Worm (Caenorhabditis elegans): ENCODE results near the gene Y43F8B.9.

Y43F8B.9 gene

DNA sequence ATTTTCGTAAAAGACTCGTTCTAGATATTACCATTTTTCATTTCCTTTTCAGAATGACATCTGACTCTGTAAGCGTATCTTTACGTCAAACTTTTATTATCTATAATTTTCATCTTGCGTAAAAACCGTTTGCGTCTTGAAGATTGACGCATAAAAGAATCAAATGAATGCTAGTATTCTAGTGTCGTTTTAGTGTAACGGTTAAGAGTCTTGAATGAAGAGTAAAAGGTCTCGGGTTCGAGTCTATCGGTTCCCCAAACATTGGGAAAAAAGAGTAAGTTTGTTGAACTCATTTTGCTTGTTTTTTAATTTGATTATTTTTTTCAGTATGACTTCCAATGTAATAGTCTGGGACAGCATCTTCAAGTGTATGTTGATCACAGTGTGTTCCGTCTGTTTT, 6.6 kb downstream of the Y43F8B.9 start, which contains the start of gene Y43F8B.17:
Y43F8B.17 (plus strand) TSS at position 215 of the 400 bp plus-strand sequence.
- TF ChIP-seq che-1 (tag; optimal IDR thresholded peaks at IDR 0.05) (no peak), Y22D7AL.16 (tag; optimal IDR thresholded peaks at IDR 0.05) (no peak), mec-3 (tag; optimal IDR thresholded peaks at IDR 0.05; ENCODE audit: borderline replicate concordance) (no peak), T23F11.4 (GFP tag; optimal IDR thresholded peaks at IDR 0.05) (no peak), nhr-232 (tag; optimal IDR thresholded peaks at IDR 0.05) (no peak), hlh-8 (tag; optimal IDR thresholded peaks at IDR 0.05) (no peak), pqm-1 (tag; optimal IDR thresholded peaks at IDR 0.05) (no peak), tbx-7 (tag; optimal IDR thresholded peaks at IDR 0.05) (no peak), syd-9 (tag; optimal IDR thresholded peaks at IDR 0.05) (no peak), ceh-45 (GFP tag; IDR thresholded peaks at IDR 0.05) (no peak), pha-2 (tag; optimal IDR thresholded peaks at IDR 0.05) (no peak), pat-9 (tag; optimal IDR thresholded peaks at IDR 0.05) (no peak), unc-42 (tag; optimal IDR thresholded peaks at IDR 0.05) (no peak), ceh-24 (tag; optimal IDR thresholded peaks at IDR 0.05) (no peak)

DNA sequence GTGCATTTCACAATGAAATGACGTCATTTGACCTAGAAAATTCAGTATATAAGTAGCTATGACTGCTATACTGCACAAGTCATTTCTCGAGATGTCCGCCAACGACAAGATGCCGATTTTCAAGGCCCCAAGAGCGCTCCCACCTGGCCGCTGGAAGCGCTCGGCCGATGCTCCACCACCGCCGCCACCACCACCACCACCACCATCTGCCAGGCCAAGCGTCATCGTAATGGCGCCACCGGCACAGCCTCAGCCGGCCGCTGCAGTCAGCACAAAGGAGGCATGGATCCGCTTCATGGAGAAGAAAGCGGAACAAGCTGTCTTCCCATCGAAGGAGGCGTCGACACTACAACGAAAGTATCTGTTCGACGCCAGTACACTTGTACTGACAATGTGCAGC, 7.3 kb downstream of the Y43F8B.9 start, which contains the start of gene Y43F8B.28:
Y43F8B.28 (plus strand) TSS at position 59 of the 400 bp plus-strand sequence.
- TF ChIP-seq unc-86 (tag; optimal IDR thresholded peaks at IDR 0.05) (no peak), T23F11.4 (GFP tag; optimal IDR thresholded peaks at IDR 0.05) (no peak), dmd-4 (tag; optimal IDR thresholded peaks at IDR 0.05; ENCODE audit: borderline replicate concordance) (no peak), pha-2 (tag; optimal IDR thresholded peaks at IDR 0.05) (no peak), K02D7.2 (tag; optimal IDR thresholded peaks at IDR 0.05) (no peak), unc-55 (GFP tag; optimal IDR thresholded peaks at IDR 0.05) (no peak), nhr-11 (tag; optimal IDR thresholded peaks at IDR 0.05) (no peak), ceh-34 (tag; optimal IDR thresholded peaks at IDR 0.05) (no peak), sox-2 (GFP tag; IDR thresholded peaks at IDR 0.05) (no peak), eyg-1 (tag; optimal IDR thresholded peaks at IDR 0.05) (no peak), sox-4 (tag; optimal IDR thresholded peaks at IDR 0.05) (no peak), hlh-13 (GFP tag; optimal IDR thresholded peaks at IDR 0.05) (no peak), tbx-7 (tag; optimal IDR thresholded peaks at IDR 0.05) (no peak), sdc-2 (tag; optimal IDR thresholded peaks at IDR 0.05) (no peak), fkh-10 (GFP tag; optimal IDR thresholded peaks at IDR 0.05) (no peak), mec-3 (tag; optimal IDR thresholded peaks at IDR 0.05; ENCODE audit: borderline replicate concordance) (no peak), tbx-2 (tag; optimal IDR thresholded peaks at IDR 0.05) (no peak), pax-1 (tag; optimal IDR thresholded peaks at IDR 0.05) (no peak)

- TF ChIP-seq rnt-1 (tag; optimal IDR thresholded peaks at IDR 0.05) (no peak), fax-1 (tag; optimal IDR thresholded peaks at IDR 0.05) (no peak), K02D7.2 (tag; optimal IDR thresholded peaks at IDR 0.05) (no peak), unc-55 (GFP tag; optimal IDR thresholded peaks at IDR 0.05) (no peak), elt-4 (tag; optimal IDR thresholded peaks at IDR 0.05) (no peak), ceh-19 (GFP tag; optimal IDR thresholded peaks at IDR 0.05) (no peak), madf-2 (tag; optimal IDR thresholded peaks at IDR 0.05) (no peak), ceh-6 (GFP tag; optimal IDR thresholded peaks at IDR 0.05) (no peak), ceh-48 (tag; optimal IDR thresholded peaks at IDR 0.05) (no peak), dve-1 (tag; optimal IDR thresholded peaks at IDR 0.05) (no peak), odd-2 (tag; optimal IDR thresholded peaks at IDR 0.05) (no peak), che-1 (tag; optimal IDR thresholded peaks at IDR 0.05) (no peak), unc-42 (tag; optimal IDR thresholded peaks at IDR 0.05) (no peak), ama-1 (optimal IDR thresholded peaks at IDR 0.05) (no peak), ceh-30 (tag; optimal IDR thresholded peaks at IDR 0.05) (no peak), lin-11 (tag; optimal IDR thresholded peaks at IDR 0.05) (no peak), dmd-4 (tag; optimal IDR thresholded peaks at IDR 0.05; ENCODE audit: borderline replicate concordance) (no peak)
Observed at ce11 chrV:19485690-19486089, 7.7 kb downstream of the Y43F8B.9 start, which contains the start of gene Y43F8B.18. Y43F8B.18 (plus strand) TSS chrV:19485990.
